Worm (Caenorhabditis elegans) whole organism, mixed stage, embryonic: ENCODE data around the gene F39B3.7.

Experiments
- blmp-1 ChIP-seq: fragments of 150-350 bp; optimal IDR thresholded peaks from 2 replicates; lab custom pipeline; 2014; ENCODE audit warnings: missing biosample characterization, missing genetic modification characterization
- elt-1 ChIP-seq: sonication (generic microtip); optimal IDR thresholded peaks from 2 replicates; lab custom pipeline; 2017; ENCODE audit warnings: missing genetic modification characterization, mild to moderate bottlenecking, missing compliant biosample characterization, antibody characterized with exemption, moderate library complexity, borderline replicate concordance; ENCODE audit not compliant: insufficient read depth
- mep-1 ChIP-seq: fragments of 150-350 bp; optimal IDR thresholded peaks from 2 replicates; lab custom pipeline; 2017; ENCODE audit warnings: missing biosample characterization, missing genetic modification reagents, missing genetic modification characterization, inconsistent platforms
- nhr-12 ChIP-seq: fragments of 150-350 bp; optimal IDR thresholded peaks from 2 replicates; lab custom pipeline; 2014; ENCODE audit warnings: missing biosample characterization, missing genetic modification characterization
- nhr-237 ChIP-seq: fragments of 150-350 bp; optimal IDR thresholded peaks from 2 replicates; lab custom pipeline; 2014; ENCODE audit warnings: missing biosample characterization, missing genetic modification characterization
- pha-4 ChIP-seq: fragments of 150-350 bp; optimal IDR thresholded peaks from 2 replicates; lab custom pipeline; 2018; ENCODE audit warnings: missing biosample characterization, missing genetic modification reagents, missing genetic modification characterization
- sem-2 ChIP-seq: fragments of 200-800 bp; sonication (Bioruptor generic); optimal IDR thresholded peaks from 2 replicates; lab custom pipeline; 2018; ENCODE audit warnings: mild to moderate bottlenecking, missing genetic modification characterization, missing compliant biosample characterization
- unc-62 ChIP-seq: fragments of 150-350 bp; optimal IDR thresholded peaks from 2 replicates; lab custom pipeline; 2014; ENCODE audit warnings: missing biosample characterization, missing genetic modification reagents, missing genetic modification characterization

DNA sequence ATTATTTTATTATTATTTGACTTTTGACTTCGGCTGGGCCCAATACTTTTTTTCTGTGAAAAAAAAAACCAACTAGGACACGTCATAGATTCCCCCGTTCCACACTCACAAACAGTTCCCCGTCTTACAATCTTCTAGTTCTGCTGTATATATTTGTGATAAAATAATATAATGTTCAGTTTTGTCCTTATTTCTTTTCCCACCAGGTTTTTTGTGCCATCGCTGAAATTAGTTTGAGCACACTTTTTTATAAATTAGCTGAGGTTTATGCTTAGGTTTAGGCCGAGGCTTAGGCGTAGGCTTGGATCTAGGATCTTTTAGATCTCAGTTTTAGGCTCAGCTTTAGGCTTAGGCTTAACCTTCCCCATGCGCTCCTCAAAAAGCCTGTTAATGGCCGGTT is 39.9 kb downstream of the F39B3.7 start:
- TF ChIP-seq sem-2 (GFP tag; lab: Kevin White, UChicago) (no peak), nhr-237 (no peak), unc-62 (GFP tag; lab: Kevin White, UChicago) (no peak), mep-1 (tag; lab: Kevin White, UChicago) (no peak), blmp-1 (tag; lab: Kevin White, UChicago) (no peak), elt-1 (tag; lab: Kevin White, UChicago) (no peak), pha-4 (tag; lab: Kevin White, UChicago) (no peak), nhr-12 (no peak)
